Worm (Caenorhabditis elegans) whole organism, late embryonic: ENCODE data around the gene K12H6.7.

ENCODE experiments used
- K09A11.1 ChIP-seq: sonication (generic microtip); optimal IDR thresholded peaks from 2 replicates; lab custom pipeline; 2017; ENCODE audit warnings: antibody characterized with exemption, mild to moderate bottlenecking, missing genetic modification characterization, missing compliant biosample characterization; ENCODE audit not compliant: insufficient read depth
- Y22D7AL.16 ChIP-seq: sonication (generic microtip); optimal IDR thresholded peaks from 2 replicates; lab custom pipeline; 2016; ENCODE audit warnings: missing genetic modification characterization, missing compliant biosample characterization
- ama-1 ChIP-seq: fragments of 150-350 bp; optimal IDR thresholded peaks from 2 replicates; lab custom pipeline; 2014
- ceh-19 ChIP-seq: fragments of 200-800 bp; sonication (Bioruptor generic); optimal IDR thresholded peaks from 2 replicates; lab custom pipeline; 2018; ENCODE audit warnings: mild to moderate bottlenecking, missing genetic modification characterization, missing compliant biosample characterization
- ceh-2 ChIP-seq: sonication (generic microtip); optimal IDR thresholded peaks from 2 replicates; lab custom pipeline; 2016; ENCODE audit warnings: missing genotype, missing genetic modification characterization, missing compliant biosample characterization
- ceh-22 ChIP-seq: sonication (generic microtip); optimal IDR thresholded peaks from 2 replicates; lab custom pipeline; 2017; ENCODE audit warnings: missing biosample characterization, missing genetic modification characterization
- ceh-30 ChIP-seq: fragments of 150-350 bp; optimal IDR thresholded peaks from 2 replicates; lab custom pipeline; 2014; ENCODE audit warnings: missing biosample characterization, missing genetic modification characterization
- ceh-31 ChIP-seq: sonication (generic microtip); optimal IDR thresholded peaks from 2 replicates; lab custom pipeline; 2016; ENCODE audit warnings: missing genetic modification characterization, missing compliant biosample characterization
- ceh-34 ChIP-seq: sonication (generic microtip); optimal IDR thresholded peaks from 2 replicates; lab custom pipeline; 2016; ENCODE audit warnings: mild to moderate bottlenecking, missing genetic modification characterization, missing compliant biosample characterization
- ceh-45 ChIP-seq: fragments of 200-800 bp; sonication (Bioruptor generic); IDR thresholded peaks from 2 replicates; pipeline ENCODE4 v1.3.6; 2022; ENCODE audit warnings: missing genetic modification reagents, missing genetic modification characterization, missing compliant biosample characterization
- ceh-48 ChIP-seq: sonication (generic microtip); optimal IDR thresholded peaks from 2 replicates; lab custom pipeline; 2016; ENCODE audit warnings: missing genetic modification characterization, inconsistent platforms, missing compliant biosample characterization
- ceh-9 ChIP-seq: sonication (generic microtip); optimal IDR thresholded peaks from 2 replicates; lab custom pipeline; 2016; ENCODE audit warnings: mild to moderate bottlenecking, missing genetic modification characterization, inconsistent platforms, missing compliant biosample characterization
- che-1 ChIP-seq: sonication (generic microtip); optimal IDR thresholded peaks from 2 replicates; lab custom pipeline; 2016; ENCODE audit warnings: mild to moderate bottlenecking, missing genetic modification characterization, missing compliant biosample characterization
- dmd-4 ChIP-seq: sonication (generic microtip); optimal IDR thresholded peaks from 2 replicates; lab custom pipeline; 2016; ENCODE audit warnings: borderline replicate concordance, missing genetic modification characterization, missing compliant biosample characterization
- dve-1 ChIP-seq: sonication (generic microtip); optimal IDR thresholded peaks from 2 replicates; lab custom pipeline; 2017; ENCODE audit warnings: antibody characterized with exemption, mild to moderate bottlenecking, missing genetic modification characterization, missing compliant biosample characterization
- elt-2 ChIP-seq: sonication (generic microtip); optimal IDR thresholded peaks from 2 replicates; lab custom pipeline; 2016; ENCODE audit warnings: missing genetic modification reagents, missing genetic modification characterization, missing compliant biosample characterization
- elt-4 ChIP-seq: sonication (generic microtip); optimal IDR thresholded peaks from 2 replicates; lab custom pipeline; 2016; ENCODE audit warnings: missing genetic modification characterization, missing compliant biosample characterization
- ets-4 ChIP-seq: sonication (generic microtip); optimal IDR thresholded peaks from 2 replicates; lab custom pipeline; 2016; ENCODE audit warnings: missing genetic modification characterization, missing compliant biosample characterization
- eyg-1 ChIP-seq: sonication (generic microtip); optimal IDR thresholded peaks from 2 replicates; lab custom pipeline; 2016; ENCODE audit warnings: missing genotype, missing genetic modification characterization, missing compliant biosample characterization
- fax-1 ChIP-seq: sonication (generic microtip); optimal IDR thresholded peaks from 2 replicates; lab custom pipeline; 2016; ENCODE audit warnings: missing genotype, missing genetic modification characterization, missing compliant biosample characterization
- fkh-10 ChIP-seq: fragments of 150-350 bp; optimal IDR thresholded peaks from 2 replicates; lab custom pipeline; 2014; ENCODE audit warnings: missing biosample characterization, missing genetic modification reagents, missing genetic modification characterization
- gmeb-2 ChIP-seq: sonication (generic microtip); optimal IDR thresholded peaks from 2 replicates; lab custom pipeline; 2016; ENCODE audit warnings: missing genetic modification characterization, inconsistent platforms, missing compliant biosample characterization
- hlh-13 ChIP-seq: fragments of 200-800 bp; sonication (Bioruptor generic); optimal IDR thresholded peaks from 2 replicates; lab custom pipeline; 2018; ENCODE audit warnings: mild to moderate bottlenecking, missing genetic modification characterization, missing compliant biosample characterization
- hlh-15 ChIP-seq: sonication (generic microtip); optimal IDR thresholded peaks from 2 replicates; lab custom pipeline; 2016; ENCODE audit warnings: missing genetic modification characterization, missing compliant biosample characterization
- hlh-8 ChIP-seq: sonication (generic microtip); optimal IDR thresholded peaks from 2 replicates; lab custom pipeline; 2016; ENCODE audit warnings: missing genotype, missing genetic modification characterization, missing compliant biosample characterization
- mec-3 ChIP-seq: sonication (generic microtip); optimal IDR thresholded peaks from 2 replicates; lab custom pipeline; 2016; ENCODE audit warnings: borderline replicate concordance, missing genetic modification characterization, missing compliant biosample characterization
- nfya-1 ChIP-seq: sonication (generic microtip); optimal IDR thresholded peaks from 2 replicates; lab custom pipeline; 2017; ENCODE audit warnings: missing genetic modification characterization, mild to moderate bottlenecking, missing compliant biosample characterization, antibody characterized with exemption, moderate library complexity
- nhr-11 ChIP-seq: fragments of 150-350 bp; optimal IDR thresholded peaks from 2 replicates; lab custom pipeline; 2014; ENCODE audit warnings: missing biosample characterization, missing genetic modification characterization
- pax-1 ChIP-seq: fragments of 150-350 bp; optimal IDR thresholded peaks from 2 replicates; lab custom pipeline; 2014; ENCODE audit warnings: missing biosample characterization, missing genetic modification characterization
- pha-2 ChIP-seq: sonication (generic microtip); optimal IDR thresholded peaks from 2 replicates; lab custom pipeline; 2017; ENCODE audit warnings: mild to moderate bottlenecking, missing genetic modification characterization, missing compliant biosample characterization
- ref-2 ChIP-seq: sonication (generic microtip); optimal IDR thresholded peaks from 2 replicates; lab custom pipeline; 2016; ENCODE audit warnings: missing genetic modification characterization, missing compliant biosample characterization
- rnt-1 ChIP-seq: sonication (generic microtip); optimal IDR thresholded peaks from 2 replicates; lab custom pipeline; 2016; ENCODE audit warnings: missing genetic modification characterization, missing compliant biosample characterization
- sdc-2 ChIP-seq: sonication (generic microtip); optimal IDR thresholded peaks from 2 replicates; lab custom pipeline; 2016; ENCODE audit warnings: missing genotype, missing genetic modification characterization, missing compliant biosample characterization
- tbx-2 ChIP-seq: sonication (generic microtip); optimal IDR thresholded peaks from 2 replicates; lab custom pipeline; 2016; ENCODE audit warnings: missing genetic modification characterization, missing compliant biosample characterization
- ttx-3 ChIP-seq: sonication (generic microtip); optimal IDR thresholded peaks from 2 replicates; lab custom pipeline; 2016; ENCODE audit warnings: missing genetic modification reagents, missing genetic modification characterization, missing compliant biosample characterization
- unc-3 ChIP-seq, 2 experiments: fragments of 200-800 bp in 1 of 2; sonication (Bioruptor generic) in 1 of 2; sonication (generic microtip) in 1 of 2; conservative IDR thresholded peaks in 1 of 2; optimal IDR thresholded peaks in 1 of 2; 2 replicates each; pipeline versions ENCODE4 v1.3.6 to Lab custom; 2016 to 2022; ENCODE audit warnings: missing compliant biosample characterization in 2 of 2, missing genetic modification characterization in 2 of 2, missing genetic modification reagents in 1 of 2
- unc-86 ChIP-seq: sonication (generic microtip); optimal IDR thresholded peaks from 2 replicates; lab custom pipeline; 2016; ENCODE audit warnings: missing genetic modification characterization, missing compliant biosample characterization
- ztf-16 ChIP-seq: sonication (generic microtip); optimal IDR thresholded peaks from 2 replicates; lab custom pipeline; 2017; ENCODE audit warnings: missing genetic modification characterization, missing compliant biosample characterization

Gene K12H6.7

ce11 chrII:2830144-2830543 is 6.6 kb downstream of the K12H6.7 start:
- no peak for TF ChIP-seq K09A11.1 (tag; lab: Kevin White, UChicago)
- TF ChIP-seq che-1, result no peak
- TF ChIP-seq hlh-13 (GFP tag; lab: Kevin White, UChicago), result no peak
- no peak for TF ChIP-seq ceh-9 (tag; lab: Kevin White, UChicago)
- no peak for TF ChIP-seq nhr-11 (tag; lab: Kevin White, UChicago)
- TF ChIP-seq dmd-4 (tag; lab: Kevin White, UChicago), result no peak
- TF ChIP-seq ets-4 (tag; lab: Kevin White, UChicago), result no peak
- no peak for TF ChIP-seq eyg-1
- no peak for TF ChIP-seq fkh-10 (GFP tag; lab: Kevin White, UChicago)
- no peak for TF ChIP-seq ama-1 (lab: Kevin White, UChicago)
- TF ChIP-seq ceh-30 (tag; lab: Kevin White, UChicago), result no peak
- TF ChIP-seq ceh-22 (tag; lab: Kevin White, UChicago), result no peak
- TF ChIP-seq gmeb-2, result no peak
- no peak for TF ChIP-seq sdc-2 (tag; lab: Kevin White, UChicago)
- TF ChIP-seq ceh-45, result no peak
- no peak for TF ChIP-seq ceh-34
- TF ChIP-seq ceh-31, result no peak
- no peak for TF ChIP-seq pha-2 (tag; lab: Kevin White, UChicago)
- TF ChIP-seq unc-86 (tag; lab: Kevin White, UChicago), result no peak

ce11 chrII:2829482-2829881 is 7.3 kb downstream of the K12H6.7 start:
- TF ChIP-seq ceh-2 (tag; lab: Kevin White, UChicago) (no peak), ceh-30 (tag; lab: Kevin White, UChicago) (no peak), fax-1 (tag; lab: Kevin White, UChicago) (no peak)

ce11 chrII:2827859-2828403 is 8.8 kb downstream of the K12H6.7 start, which contains the start of gene K12H6.8:
TSS of gene K12H6.8 (plus strand) at chrII:2827896.
- TF ChIP-seq hlh-15 (tag; lab: Kevin White, UChicago) (no peak), mec-3 (tag; lab: Kevin White, UChicago) (no peak), hlh-8 (tag; lab: Kevin White, UChicago) (no peak), elt-4 (tag; lab: Kevin White, UChicago) (peak; percentile 91), rnt-1 (tag; lab: Kevin White, UChicago) (no peak)
- TF ChIP-seq, all 69 proteins: peak for 1

- no peak for TF ChIP-seq nfya-1
- TF ChIP-seq ref-2 (tag; lab: Kevin White, UChicago), result no peak
- no peak for TF ChIP-seq ttx-3 (tag; lab: Kevin White, UChicago)
Observed at ce11 chrII:2826073-2826472, 10.7 kb downstream of the K12H6.7 start, which contains the start of gene K12H6.5. TSS of gene K12H6.5 (minus strand) at chrII:2826173.

- TF ChIP-seq unc-3 (GFP tag; conservative IDR thresholded peaks at IDR 0.05; lab: Robert Waterston, UW) (no peak), unc-3 (tag; optimal IDR thresholded peaks at IDR 0.05; lab: Kevin White, UChicago) (no peak)
Observed at ce11 chrII:2824169-2824568, 12.6 kb downstream of the K12H6.7 start, which contains the start of the genes K12H6.4 and K12H6.9. TSS of gene K12H6.4 (minus strand) at chrII:2824269. TSS of gene K12H6.9 (plus strand) at chrII:2824404.

- no peak for TF ChIP-seq gmeb-2
- no peak for TF ChIP-seq ztf-16 (tag; lab: Kevin White, UChicago)
- TF ChIP-seq ceh-19 (GFP tag; lab: Kevin White, UChicago), result no peak
- TF ChIP-seq pax-1 (tag; lab: Kevin White, UChicago), result no peak
- TF ChIP-seq fax-1 (tag; lab: Kevin White, UChicago), result no peak
- TF ChIP-seq ama-1 (lab: Kevin White, UChicago), result no peak
- no peak for TF ChIP-seq rnt-1 (tag; lab: Kevin White, UChicago)
- TF ChIP-seq dve-1 (tag; lab: Kevin White, UChicago), result no peak
- TF ChIP-seq ceh-9 (tag; lab: Kevin White, UChicago), result no peak
- no peak for TF ChIP-seq ceh-30 (tag; lab: Kevin White, UChicago)
- TF ChIP-seq ttx-3 (tag; lab: Kevin White, UChicago), result no peak
- TF ChIP-seq ceh-2 (tag; lab: Kevin White, UChicago), result no peak
- TF ChIP-seq elt-2, result no peak
- no peak for TF ChIP-seq ceh-48 (tag; lab: Kevin White, UChicago)
- no peak for TF ChIP-seq ceh-45
- no peak for TF ChIP-seq Y22D7AL.16
- TF ChIP-seq tbx-2, result no peak
Observed at ce11 chrII:2822435-2822920, 14.3 kb downstream of the K12H6.7 start, which contains the start of the genes fut-4 and K12H6.10. TSS of gene fut-4 (minus strand) at chrII:2822535. TSS of gene K12H6.10 (plus strand) at chrII:2822870.
